Worm (Caenorhabditis elegans) whole organism, mixed stage, embryonic: ENCODE data around the gene lgc-31.

ENCODE experiments used
- M03D4.4 ChIP-seq: sonication (generic microtip); optimal IDR thresholded peaks from 2 replicates; lab custom pipeline; 2017; ENCODE audit warnings: mild to moderate bottlenecking, missing genetic modification characterization, missing compliant biosample characterization
- bed-3 ChIP-seq: fragments of 200-800 bp; sonication (Bioruptor generic); optimal IDR thresholded peaks from 3 replicates; lab custom pipeline; 2018; ENCODE audit warnings: mild to moderate bottlenecking, missing genetic modification characterization, moderate library complexity, missing compliant biosample characterization
- blmp-1 ChIP-seq: fragments of 150-350 bp; optimal IDR thresholded peaks from 2 replicates; lab custom pipeline; 2014; ENCODE audit warnings: missing biosample characterization, missing genetic modification characterization
- ceh-39 ChIP-seq: fragments of 150-350 bp; optimal IDR thresholded peaks from 2 replicates; lab custom pipeline; 2014; ENCODE audit warnings: missing biosample characterization, missing genetic modification characterization
- ceh-43 ChIP-seq: fragments of 200-800 bp; sonication (Bioruptor generic); optimal IDR thresholded peaks from 2 replicates; lab custom pipeline; 2018; ENCODE audit warnings: mild to moderate bottlenecking, missing genetic modification characterization, moderate library complexity, missing compliant biosample characterization
- ceh-83 ChIP-seq: fragments of 200-800 bp; sonication (Bioruptor generic); optimal IDR thresholded peaks from 2 replicates; lab custom pipeline; 2018; ENCODE audit warnings: mild to moderate bottlenecking, missing genetic modification characterization, missing compliant biosample characterization
- ces-1 ChIP-seq: fragments of 150-350 bp; optimal IDR thresholded peaks from 2 replicates; lab custom pipeline; 2014; ENCODE audit warnings: missing biosample characterization, missing genetic modification reagents, missing genetic modification characterization
- cnd-1 ChIP-seq: fragments of 200-800 bp; sonication (Bioruptor generic); optimal IDR thresholded peaks from 2 replicates; lab custom pipeline; 2018; ENCODE audit warnings: mild to moderate bottlenecking, missing genetic modification characterization, missing compliant biosample characterization
- drap-1 ChIP-seq: fragments of 200-800 bp; sonication (Bioruptor generic); optimal IDR thresholded peaks from 3 replicates; lab custom pipeline; 2018; ENCODE audit warnings: mild to moderate bottlenecking, missing genetic modification characterization, missing compliant biosample characterization
- elt-1 ChIP-seq: sonication (generic microtip); optimal IDR thresholded peaks from 2 replicates; lab custom pipeline; 2017; ENCODE audit warnings: missing genetic modification characterization, mild to moderate bottlenecking, missing compliant biosample characterization, antibody characterized with exemption, moderate library complexity, borderline replicate concordance; ENCODE audit not compliant: insufficient read depth
- elt-3 ChIP-seq: fragments of 150-350 bp; optimal IDR thresholded peaks from 2 replicates; lab custom pipeline; 2014; ENCODE audit warnings: missing biosample characterization, missing genetic modification characterization
- flh-1 ChIP-seq: fragments of 200-800 bp; sonication (Bioruptor generic); optimal IDR thresholded peaks from 2 replicates; lab custom pipeline; 2018; ENCODE audit warnings: mild to moderate bottlenecking, missing genetic modification characterization, moderate library complexity, missing compliant biosample characterization
- ham-2 ChIP-seq: fragments of 200-800 bp; sonication (Bioruptor generic); optimal IDR thresholded peaks from 2 replicates; lab custom pipeline; 2018; ENCODE audit warnings: mild to moderate bottlenecking, missing genetic modification characterization, missing compliant biosample characterization
- hlh-1 ChIP-seq: fragments of 150-350 bp; optimal IDR thresholded peaks from 2 replicates; lab custom pipeline; 2014; ENCODE audit warnings: missing biosample characterization, missing genetic modification reagents, missing genetic modification characterization
- lin-13 ChIP-seq: fragments of 150-350 bp; optimal IDR thresholded peaks from 2 replicates; lab custom pipeline; 2014; ENCODE audit warnings: missing biosample characterization, missing genetic modification characterization
- lin-32 ChIP-seq: fragments of 200-800 bp; sonication (Bioruptor generic); optimal IDR thresholded peaks from 2 replicates; lab custom pipeline; 2018; ENCODE audit warnings: mild to moderate bottlenecking, missing genetic modification characterization, missing compliant biosample characterization
- lsy-2 ChIP-seq: fragments of 150-350 bp; optimal IDR thresholded peaks from 2 replicates; lab custom pipeline; 2014; ENCODE audit warnings: missing biosample characterization, missing genetic modification characterization
- mab-5 ChIP-seq: fragments of 150-350 bp; optimal IDR thresholded peaks from 2 replicates; lab custom pipeline; 2014; ENCODE audit warnings: missing biosample characterization, missing genetic modification characterization
- mep-1 ChIP-seq: fragments of 150-350 bp; optimal IDR thresholded peaks from 2 replicates; lab custom pipeline; 2017; ENCODE audit warnings: missing biosample characterization, missing genetic modification reagents, missing genetic modification characterization, inconsistent platforms
- mls-2 ChIP-seq: sonication (generic microtip); optimal IDR thresholded peaks from 2 replicates; lab custom pipeline; 2016; ENCODE audit warnings: mild to moderate bottlenecking, missing genetic modification characterization, moderate library complexity, missing compliant biosample characterization
- nhr-12 ChIP-seq: fragments of 150-350 bp; optimal IDR thresholded peaks from 2 replicates; lab custom pipeline; 2014; ENCODE audit warnings: missing biosample characterization, missing genetic modification characterization
- nhr-2 ChIP-seq: fragments of 150-350 bp; optimal IDR thresholded peaks from 2 replicates; lab custom pipeline; 2014; ENCODE audit warnings: missing biosample characterization, missing genetic modification characterization
- nhr-237 ChIP-seq: fragments of 150-350 bp; optimal IDR thresholded peaks from 2 replicates; lab custom pipeline; 2014; ENCODE audit warnings: missing biosample characterization, missing genetic modification characterization
- nhr-28 ChIP-seq: fragments of 150-350 bp; optimal IDR thresholded peaks from 2 replicates; lab custom pipeline; 2014; ENCODE audit warnings: missing biosample characterization, missing genetic modification characterization
- nhr-76 ChIP-seq: sonication (generic microtip); optimal IDR thresholded peaks from 2 replicates; lab custom pipeline; 2017; ENCODE audit warnings: missing biosample characterization, missing genetic modification characterization
- pha-4 ChIP-seq: fragments of 150-350 bp; optimal IDR thresholded peaks from 2 replicates; lab custom pipeline; 2018; ENCODE audit warnings: missing biosample characterization, missing genetic modification reagents, missing genetic modification characterization
- sem-2 ChIP-seq: fragments of 200-800 bp; sonication (Bioruptor generic); optimal IDR thresholded peaks from 2 replicates; lab custom pipeline; 2018; ENCODE audit warnings: mild to moderate bottlenecking, missing genetic modification characterization, missing compliant biosample characterization
- snpc-4 ChIP-seq: fragments of 150-350 bp; optimal IDR thresholded peaks from 2 replicates; lab custom pipeline; 2014; ENCODE audit warnings: missing biosample characterization, missing genetic modification characterization
- sptf-1 ChIP-seq: sonication (generic microtip); optimal IDR thresholded peaks from 2 replicates; lab custom pipeline; 2017; ENCODE audit warnings: mild to moderate bottlenecking, missing genetic modification characterization, moderate library complexity, missing compliant biosample characterization
- tbx-8 ChIP-seq: fragments of 200-800 bp; sonication (Bioruptor generic); optimal IDR thresholded peaks from 2 replicates; lab custom pipeline; 2018; ENCODE audit warnings: mild to moderate bottlenecking, missing genetic modification characterization, moderate library complexity, missing compliant biosample characterization
- unc-120 ChIP-seq: sonication (generic microtip); optimal IDR thresholded peaks from 2 replicates; lab custom pipeline; 2017; ENCODE audit warnings: missing genetic modification characterization, missing compliant biosample characterization; ENCODE audit not compliant: poor library complexity, severe bottlenecking
- unc-39 ChIP-seq: fragments of 150-350 bp; optimal IDR thresholded peaks from 2 replicates; lab custom pipeline; 2014; ENCODE audit warnings: missing biosample characterization, missing genetic modification characterization
- unc-62 ChIP-seq: fragments of 150-350 bp; optimal IDR thresholded peaks from 2 replicates; lab custom pipeline; 2014; ENCODE audit warnings: missing biosample characterization, missing genetic modification reagents, missing genetic modification characterization
- zip-8 ChIP-seq: fragments of 150-350 bp; optimal IDR thresholded peaks from 2 replicates; lab custom pipeline; 2014; ENCODE audit warnings: missing biosample characterization, missing genetic modification characterization
- ztf-11 ChIP-seq: fragments of 150-350 bp; optimal IDR thresholded peaks from 2 replicates; lab custom pipeline; 2014; ENCODE audit warnings: missing biosample characterization, missing genetic modification characterization

The lgc-31 gene

ce11 chrV:15512856-15513756, 8.7 kb downstream of the lgc-31 start:
- TF ChIP-seq unc-62 (GFP tag; lab: Kevin White, UChicago): no peak
- no peak for TF ChIP-seq pha-4 (tag; lab: Kevin White, UChicago)
- peak; percentile 82 for TF ChIP-seq zip-8

- TF ChIP-seq ztf-11 (no peak), lsy-2 (peak; percentile 98), lin-32 (GFP tag; lab: Kevin White, UChicago) (no peak), sptf-1 (peak; percentile 16), tbx-8 (GFP tag; lab: Kevin White, UChicago) (no peak), M03D4.4 (tag; lab: Kevin White, UChicago) (no peak), ces-1 (GFP tag; lab: Kevin White, UChicago) (peak; percentile 96), bed-3 (GFP tag; lab: Kevin White, UChicago) (no peak), nhr-237 (tag; lab: Kevin White, UChicago) (peak; percentile 77), nhr-12 (tag; lab: Kevin White, UChicago) (no peak), pha-4 (tag; lab: Kevin White, UChicago) (peak; percentile 87), zip-8 (no peak), mls-2 (tag; lab: Kevin White, UChicago) (peak; percentile 33), elt-3 (no peak), mab-5 (no peak), ceh-83 (GFP tag; lab: Kevin White, UChicago) (no peak), elt-1 (tag; lab: Kevin White, UChicago) (no peak), unc-120 (tag; lab: Kevin White, UChicago) (no peak), blmp-1 (tag; lab: Kevin White, UChicago) (no peak), sem-2 (GFP tag; lab: Kevin White, UChicago) (no peak), ceh-43 (no peak), unc-39 (tag; lab: Kevin White, UChicago) (no peak), nhr-2 (tag; lab: Kevin White, UChicago) (no peak), nhr-76 (tag; lab: Kevin White, UChicago) (no peak), ceh-39 (no peak), ham-2 (no peak), drap-1 (GFP tag; lab: Kevin White, UChicago) (peak; percentile 70), cnd-1 (peak; percentile 6), mep-1 (tag; lab: Kevin White, UChicago) (peak; percentile 85), nhr-28 (no peak), hlh-1 (tag; lab: Kevin White, UChicago) (peak; percentile 17), flh-1 (GFP tag; lab: Kevin White, UChicago) (no peak), snpc-4 (no peak), unc-62 (GFP tag; lab: Kevin White, UChicago) (no peak), lin-13 (tag; lab: Kevin White, UChicago) (peak; percentile 80)
Observed at ce11 chrV:15511613-15512216, 10.1 kb downstream of the lgc-31 start, which contains the start of gene rpl-38. TSS of gene rpl-38 (plus strand) at chrV:15512166.

- TF ChIP-seq drap-1 (GFP tag; lab: Kevin White, UChicago) (peak; percentile 87), sem-2 (GFP tag; lab: Kevin White, UChicago) (peak; percentile 3), lsy-2 (no peak), nhr-12 (tag; lab: Kevin White, UChicago) (no peak), ces-1 (GFP tag; lab: Kevin White, UChicago) (no peak), tbx-8 (GFP tag; lab: Kevin White, UChicago) (no peak), ceh-43 (peak; percentile 11), elt-3 (no peak), M03D4.4 (tag; lab: Kevin White, UChicago) (peak; percentile 54), nhr-28 (no peak), cnd-1 (peak; percentile 72), elt-1 (tag; lab: Kevin White, UChicago) (no peak), nhr-76 (tag; lab: Kevin White, UChicago) (no peak), unc-120 (tag; lab: Kevin White, UChicago) (no peak), bed-3 (GFP tag; lab: Kevin White, UChicago) (peak; percentile 42), mab-5 (no peak), nhr-237 (tag; lab: Kevin White, UChicago) (no peak), flh-1 (GFP tag; lab: Kevin White, UChicago) (peak; percentile 3), ham-2 (peak; percentile 43), lin-13 (tag; lab: Kevin White, UChicago) (no peak), pha-4 (tag; lab: Kevin White, UChicago) (peak; percentile 5), blmp-1 (tag; lab: Kevin White, UChicago) (no peak), unc-39 (tag; lab: Kevin White, UChicago) (no peak), sptf-1 (peak; percentile 68), mls-2 (tag; lab: Kevin White, UChicago) (peak; percentile 39), ceh-39 (no peak), mep-1 (tag; lab: Kevin White, UChicago) (no peak), unc-62 (GFP tag; lab: Kevin White, UChicago) (no peak)
- TF ChIP-seq, all 35 proteins: peak for 11
Observed at ce11 chrV:15505068-15505467, 16.8 kb downstream of the lgc-31 start.
